Fruit fly (Drosophila melanogaster) whole organism, prepupa: ENCODE results near the gene CG14563.
A peak's percentile ranks its signal among the peaks of the same experiment; 100 is the strongest.

Experiments
- Blimp-1 ChIP-seq: fragments of 200-800 bp; sonication (Bioruptor generic); optimal IDR thresholded peaks from 3 replicates; lab custom pipeline; 2017; ENCODE audit warnings: missing biosample characterization, missing genetic modification characterization, mild to moderate bottlenecking, moderate library complexity, missing genetic modification reagents
- CG10669 ChIP-seq: fragments of 200-800 bp; sonication (Bioruptor generic); optimal IDR thresholded peaks from 3 replicates; lab custom pipeline; 2018; ENCODE audit warnings: missing biosample characterization, mild to moderate bottlenecking, missing genetic modification characterization, moderate library complexity
- CG11294 ChIP-seq: fragments of 200-800 bp; sonication (Bioruptor generic); IDR thresholded peaks from 2 replicates; pipeline ENCODE4 v1.3.6; 2022; ENCODE audit warnings: missing biosample characterization, missing genetic modification characterization
- CG11762 ChIP-seq: fragments of 200-800 bp; sonication (Bioruptor generic); optimal IDR thresholded peaks from 3 replicates; lab custom pipeline; 2016; ENCODE audit warnings: missing biosample characterization, missing genetic modification characterization; ENCODE audit not compliant: insufficient read depth
- CG15336 ChIP-seq: fragments of 200-800 bp; sonication (Bioruptor generic); IDR thresholded peaks from 2 replicates; pipeline ENCODE4 v1.3.6; 2022; ENCODE audit warnings: missing biosample characterization, missing genetic modification characterization
- CG1621 ChIP-seq: fragments of 200-800 bp; sonication (Bioruptor generic); optimal IDR thresholded peaks from 3 replicates; lab custom pipeline; 2018; ENCODE audit warnings: missing biosample characterization, mild to moderate bottlenecking, missing genetic modification characterization
- CG3032 ChIP-seq: fragments of 200-800 bp; optimal IDR thresholded peaks from 2 replicates; lab custom pipeline; 2019; ENCODE audit warnings: missing biosample characterization, mild to moderate bottlenecking, missing genetic modification characterization, moderate library complexity
- CG31627 ChIP-seq: fragments of 200-800 bp; sonication (Bioruptor generic); optimal IDR thresholded peaks from 3 replicates; lab custom pipeline; 2016; ENCODE audit warnings: missing biosample characterization, missing genetic modification characterization
- CG34406 ChIP-seq: fragments of 200-800 bp; sonication (Bioruptor generic); optimal IDR thresholded peaks from 3 replicates; lab custom pipeline; 2016; ENCODE audit warnings: missing biosample characterization, missing genetic modification characterization
- CG3919 ChIP-seq: fragments of 200-800 bp; sonication (Bioruptor generic); optimal IDR thresholded peaks from 3 replicates; lab custom pipeline; 2016; ENCODE audit warnings: missing biosample characterization, missing genetic modification characterization
- CG4318 ChIP-seq: fragments of 200-800 bp; sonication (Bioruptor generic); optimal IDR thresholded peaks from 3 replicates; lab custom pipeline; 2017; ENCODE audit warnings: missing biosample characterization, mild to moderate bottlenecking, missing genetic modification characterization
- CG6276 ChIP-seq: fragments of 200-800 bp; sonication (Bioruptor generic); optimal IDR thresholded peaks from 2 replicates; lab custom pipeline; 2017; ENCODE audit warnings: missing biosample characterization, mild to moderate bottlenecking, missing genetic modification characterization
- CG6792 ChIP-seq: fragments of 200-800 bp; sonication (Bioruptor generic); optimal IDR thresholded peaks from 3 replicates; lab custom pipeline; 2016; ENCODE audit warnings: missing biosample characterization, missing genetic modification characterization
- CG6808 ChIP-seq: fragments of 200-800 bp; sonication (Bioruptor generic); optimal IDR thresholded peaks from 3 replicates; lab custom pipeline; 2017; ENCODE audit warnings: missing biosample characterization, missing genetic modification characterization, mild to moderate bottlenecking, moderate library complexity, missing genetic modification reagents
- CG7368 ChIP-seq: fragments of 200-800 bp; sonication (Bioruptor generic); optimal IDR thresholded peaks from 3 replicates; lab custom pipeline; 2016; ENCODE audit warnings: missing biosample characterization, missing genetic modification characterization
- CG8119 ChIP-seq: fragments of 200-800 bp; sonication (Bioruptor generic); IDR thresholded peaks from 3 replicates; pipeline ENCODE4 v1.3.6; 2022; ENCODE audit warnings: missing biosample characterization, missing genetic modification characterization
- CG8632 ChIP-seq: fragments of 200-800 bp; sonication (Bioruptor generic); optimal IDR thresholded peaks from 3 replicates; lab custom pipeline; 2016; ENCODE audit warnings: missing biosample characterization, missing genetic modification characterization
- Eip75B ChIP-seq: fragments of 200-800 bp; sonication (Bioruptor generic); optimal IDR thresholded peaks from 3 replicates; lab custom pipeline; 2016; ENCODE audit warnings: missing biosample characterization, missing genetic modification characterization
- Eip78C ChIP-seq: fragments of 200-800 bp; sonication (Bioruptor generic); peaks from one replicate; lab custom pipeline; 2016; ENCODE audit warnings: missing biosample characterization, missing genetic modification characterization
- Eip93F ChIP-seq: fragments of 200-800 bp; sonication (Bioruptor generic); optimal IDR thresholded peaks from 2 replicates; lab custom pipeline; 2016; ENCODE audit warnings: missing biosample characterization, mild to moderate bottlenecking, missing genetic modification characterization
- Ets21C ChIP-seq: fragments of 200-800 bp; sonication (Bioruptor generic); optimal IDR thresholded peaks from 3 replicates; lab custom pipeline; 2016; ENCODE audit warnings: missing biosample characterization, missing genetic modification characterization
- Ets96B ChIP-seq: fragments of 200-800 bp; optimal IDR thresholded peaks from 2 replicates; lab custom pipeline; 2019; ENCODE audit warnings: missing biosample characterization, mild to moderate bottlenecking, missing genetic modification characterization, moderate library complexity
- Gug ChIP-seq: fragments of 200-800 bp; sonication (Bioruptor generic); IDR thresholded peaks from 2 replicates; pipeline ENCODE4 v1.3.6; 2022; ENCODE audit warnings: missing biosample characterization, missing genetic modification characterization
- Hr39 ChIP-seq: fragments of 200-800 bp; sonication (Bioruptor generic); optimal IDR thresholded peaks from 2 replicates; lab custom pipeline; 2016; ENCODE audit warnings: missing biosample characterization, missing genetic modification characterization
- Lpt ChIP-seq: fragments of 200-800 bp; sonication (Bioruptor generic); optimal IDR thresholded peaks from 3 replicates; lab custom pipeline; 2016; ENCODE audit warnings: missing biosample characterization, missing genetic modification characterization
- Met ChIP-seq: fragments of 200-800 bp; sonication (Bioruptor generic); optimal IDR thresholded peaks from 3 replicates; lab custom pipeline; 2016; ENCODE audit warnings: missing biosample characterization, missing genetic modification characterization
- OdsH ChIP-seq: fragments of 200-800 bp; sonication (Bioruptor generic); optimal IDR thresholded peaks from 3 replicates; lab custom pipeline; 2016; ENCODE audit warnings: missing biosample characterization, missing genetic modification characterization
- Smox ChIP-seq: fragments of 200-800 bp; sonication (Bioruptor generic); optimal IDR thresholded peaks from 3 replicates; lab custom pipeline; 2016; ENCODE audit warnings: missing biosample characterization, missing genetic modification characterization
- Sox102F ChIP-seq: fragments of 200-800 bp; sonication (Bioruptor generic); optimal IDR thresholded peaks from 2 replicates; lab custom pipeline; 2016; ENCODE audit warnings: missing biosample characterization, mild to moderate bottlenecking, missing genetic modification characterization
- Sox14 ChIP-seq: fragments of 200-800 bp; sonication (Bioruptor generic); optimal IDR thresholded peaks from 3 replicates; lab custom pipeline; 2016; ENCODE audit warnings: missing biosample characterization, missing genetic modification characterization
- Sox15 ChIP-seq: fragments of 200-800 bp; sonication (Bioruptor generic); optimal IDR thresholded peaks from 3 replicates; lab custom pipeline; 2016; ENCODE audit warnings: missing biosample characterization, missing genetic modification characterization
- achi ChIP-seq: fragments of 200-800 bp; sonication (Bioruptor generic); optimal IDR thresholded peaks from 3 replicates; lab custom pipeline; 2016; ENCODE audit warnings: missing biosample characterization, missing genetic modification characterization
- acj6 ChIP-seq: fragments of 200-800 bp; sonication (Bioruptor generic); optimal IDR thresholded peaks from 3 replicates; lab custom pipeline; 2016; ENCODE audit warnings: missing biosample characterization, missing genetic modification characterization
- cyc ChIP-seq: fragments of 200-800 bp; sonication (Bioruptor generic); optimal IDR thresholded peaks from 3 replicates; lab custom pipeline; 2016; ENCODE audit warnings: missing biosample characterization, missing genetic modification characterization
- esn ChIP-seq: fragments of 200-800 bp; sonication (Bioruptor generic); optimal IDR thresholded peaks from 2 replicates; lab custom pipeline; 2016; ENCODE audit warnings: missing biosample characterization, mild to moderate bottlenecking, missing genetic modification characterization, moderate library complexity
- fd85E ChIP-seq: fragments of 200-800 bp; sonication (Bioruptor generic); optimal IDR thresholded peaks from 3 replicates; lab custom pipeline; 2016; ENCODE audit warnings: missing biosample characterization, missing genetic modification characterization
- fkh ChIP-seq: fragments of 200-800 bp; sonication (Bioruptor generic); optimal IDR thresholded peaks from 3 replicates; lab custom pipeline; 2017; ENCODE audit warnings: missing biosample characterization, mild to moderate bottlenecking, missing genetic modification characterization, moderate library complexity
- lz ChIP-seq: fragments of 200-800 bp; sonication (Bioruptor generic); optimal IDR thresholded peaks from 3 replicates; lab custom pipeline; 2016; ENCODE audit warnings: missing biosample characterization, missing genetic modification characterization
- net ChIP-seq: fragments of 200-800 bp; sonication (Bioruptor generic); optimal IDR thresholded peaks from 3 replicates; lab custom pipeline; 2016; ENCODE audit warnings: missing biosample characterization, missing genetic modification characterization
- pdm3 ChIP-seq: fragments of 200-800 bp; sonication (Bioruptor generic); optimal IDR thresholded peaks from 3 replicates; lab custom pipeline; 2016; ENCODE audit warnings: missing biosample characterization, missing genetic modification characterization
- salr ChIP-seq, 2 experiments: fragments of 200-800 bp; sonication (Bioruptor generic); optimal IDR thresholded peaks; 3 replicates each; lab custom pipeline; 2016 to 2018; ENCODE audit warnings: missing biosample characterization in 2 of 2, missing genetic modification characterization in 2 of 2, mild to moderate bottlenecking in 1 of 2
- spab ChIP-seq: fragments of 200-800 bp; sonication (Bioruptor generic); optimal IDR thresholded peaks from 2 replicates; lab custom pipeline; 2017; ENCODE audit warnings: missing biosample characterization, mild to moderate bottlenecking, missing genetic modification characterization, missing genetic modification reagents
- ss ChIP-seq, 2 experiments: fragments of 200-800 bp; sonication (Bioruptor generic); optimal IDR thresholded peaks; 2 replicates in 1 of 2; 3 replicates in 1 of 2; lab custom pipeline; 2017 to 2018; ENCODE audit warnings: mild to moderate bottlenecking in 2 of 2, missing biosample characterization in 2 of 2, missing genetic modification characterization in 2 of 2, moderate library complexity in 1 of 2
- topi ChIP-seq: fragments of 200-800 bp; sonication (Bioruptor generic); optimal IDR thresholded peaks from 3 replicates; lab custom pipeline; 2016; ENCODE audit warnings: missing biosample characterization, missing genetic modification characterization
- vri ChIP-seq: fragments of 200-800 bp; sonication (Bioruptor generic); optimal IDR thresholded peaks from 3 replicates; lab custom pipeline; 2016; ENCODE audit warnings: missing biosample characterization, mild to moderate bottlenecking, missing genetic modification characterization

Gene CG14563

dm6 chr3L:21841079-21841478 is 1.1 kb downstream of the CG14563 start, which contains the start of gene P5CDh1 (continued):
- TF ChIP-seq spab (GFP tag; lab: Kevin White, UChicago) (no peak), Eip93F (GFP tag; lab: Kevin White, UChicago) (no peak), Gug (no peak), CG11294 (GFP tag; lab: Robert Waterston, UW) (0 out of 2 replicates have a peak, but pooled peaks have one; percentile 10), achi (no peak), Sox102F (GFP tag; lab: Kevin White, UChicago) (no peak), CG31627 (GFP tag; lab: Kevin White, UChicago) (no peak), CG6792 (GFP tag; lab: Kevin White, UChicago) (no peak), Blimp-1 (GFP tag; lab: Kevin White, UChicago) (no peak), CG7368 (GFP tag; lab: Kevin White, UChicago) (no peak), Ets96B (tag; lab: Kevin White, UChicago) (no peak), Lpt (GFP tag; lab: Kevin White, UChicago) (no peak), CG4318 (GFP tag; lab: Kevin White, UChicago) (no peak), Sox14 (GFP tag; lab: Kevin White, UChicago) (peak; percentile 45), CG3032 (tag; lab: Kevin White, UChicago) (peak; percentile 11), CG6276 (no peak), CG1621 (tag; lab: Kevin White, UChicago) (peak; percentile 65), Ets21C (GFP tag; lab: Kevin White, UChicago) (no peak), pdm3 (GFP tag; lab: Kevin White, UChicago) (no peak), CG34406 (no peak), Eip75B (GFP tag; lab: Kevin White, UChicago) (no peak), Eip78C (GFP tag; lab: Kevin White, UChicago) (peak; percentile 43), CG6808 (GFP tag; lab: Kevin White, UChicago) (no peak), CG10669 (no peak), CG8632 (GFP tag; lab: Kevin White, UChicago) (no peak), CG8119 (no peak), topi (no peak), Hr39 (GFP tag; lab: Kevin White, UChicago) (no peak)
- TF ChIP-seq, all 60 proteins: peak for 12

- TF ChIP-seq ss (GFP tag; optimal IDR thresholded peaks at IDR 0.05; lab: Kevin White, UChicago): no peak
- no peak for TF ChIP-seq CG7368 (GFP tag; lab: Kevin White, UChicago)
- no peak for TF ChIP-seq spab (GFP tag; lab: Kevin White, UChicago)
- TF ChIP-seq CG4318 (GFP tag; lab: Kevin White, UChicago): no peak
- no peak for TF ChIP-seq fkh (GFP tag; lab: Kevin White, UChicago)
- TF ChIP-seq vri (GFP tag; lab: Kevin White, UChicago): no peak
- no peak for TF ChIP-seq fd85E (GFP tag; lab: Kevin White, UChicago)
- TF ChIP-seq Ets96B (tag; lab: Kevin White, UChicago): no peak
These were observed 1.6 kb downstream of the CG14563 start for dm6 chr3L:21840642-21840987.

- TF ChIP-seq OdsH (GFP tag; lab: Kevin White, UChicago): peak; percentile 96
- peak; percentile 96 for TF ChIP-seq acj6 (GFP tag; lab: Kevin White, UChicago)
- TF ChIP-seq CG6792 (GFP tag; lab: Kevin White, UChicago): peak; percentile 97
- peak; percentile 98 for TF ChIP-seq esn (GFP tag; lab: Kevin White, UChicago)
- TF ChIP-seq Eip78C (GFP tag; lab: Kevin White, UChicago): peak; percentile 99
- TF ChIP-seq salr (GFP tag; optimal IDR thresholded peaks at IDR 0.05; lab: Kevin White, UChicago): peak; percentile 83 to 98
- peak; percentile 94 for TF ChIP-seq Ets96B (tag; lab: Kevin White, UChicago)
- TF ChIP-seq lz (GFP tag; lab: Kevin White, UChicago): peak; percentile 98
- TF ChIP-seq Blimp-1 (GFP tag; lab: Kevin White, UChicago): peak; percentile 89
- TF ChIP-seq CG3919 (GFP tag; lab: Kevin White, UChicago): peak; percentile 96
- TF ChIP-seq CG15336 (GFP tag; lab: Robert Waterston, UW): peak; percentile 96
- TF ChIP-seq Smox (GFP tag; lab: Kevin White, UChicago): peak; percentile 97
- TF ChIP-seq CG6276: peak; percentile 97
- TF ChIP-seq vri (GFP tag; lab: Kevin White, UChicago): peak; percentile 91
- peak; percentile 96 for TF ChIP-seq Ets21C (GFP tag; lab: Kevin White, UChicago)
- TF ChIP-seq CG11762 (GFP tag; lab: Kevin White, UChicago): peak; percentile 93
- TF ChIP-seq net: peak; percentile 97
- peak; percentile 97 for TF ChIP-seq topi
- TF ChIP-seq Met (GFP tag; lab: Kevin White, UChicago): peak; percentile 97
- TF ChIP-seq achi: peak; percentile 95
- peak; percentile 94 for TF ChIP-seq cyc (GFP tag; lab: Kevin White, UChicago)
- peak; percentile 95 for TF ChIP-seq Sox15 (GFP tag; lab: Kevin White, UChicago)
- TF ChIP-seq pdm3 (GFP tag; lab: Kevin White, UChicago): peak; percentile 97
These were observed 2.2 kb downstream of the CG14563 start for dm6 chr3L:21839720-21840641.
